Fruit fly (Drosophila melanogaster) whole organism, embryonic: ENCODE data around the gene CG16812.
A peak's percentile ranks its signal among the peaks of the same experiment; 100 is the strongest.

Experiments
- B-H1 ChIP-seq: fragments of 200-800 bp; sonication (Bioruptor generic); IDR thresholded peaks from 3 replicates; pipeline ENCODE4 v1.3.6; 2022; ENCODE audit warnings: missing biosample characterization, missing genetic modification characterization
- Blimp-1 ChIP-seq: fragments of 200-800 bp; sonication (Bioruptor generic); optimal IDR thresholded peaks from 3 replicates; lab custom pipeline; 2018; ENCODE audit warnings: missing biosample characterization, missing genetic modification characterization, mild to moderate bottlenecking, moderate library complexity, missing genetic modification reagents
- CG11085 ChIP-seq: fragments of 200-800 bp; sonication (Bioruptor generic); IDR thresholded peaks from 2 replicates; pipeline ENCODE4 v1.3.6; 2022; ENCODE audit warnings: missing biosample characterization, missing genetic modification characterization
- CG13424 ChIP-seq: fragments of 200-800 bp; sonication (Bioruptor generic); optimal IDR thresholded peaks from 2 replicates; lab custom pipeline; 2019; ENCODE audit warnings: missing biosample characterization, mild to moderate bottlenecking, missing genetic modification characterization, moderate library complexity
- CG14860 ChIP-seq: fragments of 200-800 bp; sonication (Bioruptor generic); IDR thresholded peaks from 3 replicates; pipeline ENCODE4 v1.3.6; 2022; ENCODE audit warnings: missing biosample characterization, missing genetic modification characterization; ENCODE audit not compliant: partially characterized antibody
- CG1647 ChIP-seq: fragments of 200-800 bp; sonication (Bioruptor generic); optimal IDR thresholded peaks from 3 replicates; lab custom pipeline; 2016; ENCODE audit warnings: missing biosample characterization, missing genetic modification characterization
- CG2712 ChIP-seq: fragments of 200-800 bp; optimal IDR thresholded peaks from 3 replicates; lab custom pipeline; 2019; ENCODE audit warnings: missing biosample characterization, mild to moderate bottlenecking, missing genetic modification characterization, moderate library complexity
- CG6175 ChIP-seq: fragments of 200-800 bp; sonication (Bioruptor generic); IDR thresholded peaks from 3 replicates; pipeline ENCODE4 v1.3.6; 2022; ENCODE audit warnings: missing biosample characterization, missing genetic modification characterization
- CG6272 ChIP-seq: fragments of 200-800 bp; sonication (Bioruptor generic); IDR thresholded peaks from 2 replicates; pipeline ENCODE4 v1.3.6; 2022; ENCODE audit warnings: missing biosample characterization, missing genetic modification characterization
- CG7271 ChIP-seq: fragments of 200-800 bp; sonication (Bioruptor generic); optimal IDR thresholded peaks from 2 replicates; lab custom pipeline; 2018; ENCODE audit warnings: missing biosample characterization, mild to moderate bottlenecking, missing genetic modification characterization, moderate library complexity
- CG7928 ChIP-seq: fragments of 200-800 bp; sonication (Bioruptor generic); optimal IDR thresholded peaks from 2 replicates; lab custom pipeline; 2017; ENCODE audit warnings: missing biosample characterization, mild to moderate bottlenecking, missing genetic modification characterization
- CG7963 ChIP-seq: fragments of 200-800 bp; sonication (Bioruptor generic); IDR thresholded peaks from 3 replicates; pipeline ENCODE4 v1.3.6; 2022; ENCODE audit warnings: missing biosample characterization, missing genetic modification characterization; ENCODE audit not compliant: partially characterized antibody
- CG9817 ChIP-seq: fragments of 200-800 bp; sonication (Bioruptor generic); optimal IDR thresholded peaks from 2 replicates; lab custom pipeline; 2018; ENCODE audit warnings: missing biosample characterization, mild to moderate bottlenecking, missing genetic modification characterization, moderate library complexity
- CkIIα-i1 ChIP-seq: fragments of 200-800 bp; sonication (Bioruptor generic); IDR thresholded peaks from 2 replicates; pipeline ENCODE4 v1.3.6; 2022; ENCODE audit warnings: missing biosample characterization, missing genetic modification characterization
- CoRest ChIP-seq: fragments of 200-800 bp; sonication (Bioruptor generic); optimal IDR thresholded peaks from 3 replicates; lab custom pipeline; 2018; ENCODE audit warnings: missing biosample characterization, mild to moderate bottlenecking, missing genetic modification characterization, moderate library complexity
- Dip3 ChIP-seq: fragments of 200-800 bp; sonication (Bioruptor generic); optimal IDR thresholded peaks from 3 replicates; lab custom pipeline; 2016; ENCODE audit warnings: missing biosample characterization, missing genetic modification characterization
- Eip74EF ChIP-seq, 2 experiments: fragments of 200-800 bp in 1 of 2; fragments of >200 bp in 1 of 2; sonication (Bioruptor generic) in 1 of 2; optimal IDR thresholded peaks; 2 replicates each; lab custom pipeline; 2017 to 2019; ENCODE audit warnings: missing biosample characterization in 2 of 2, missing genetic modification characterization in 2 of 2, mild to moderate bottlenecking in 1 of 2, moderate library complexity in 1 of 2
- Gug ChIP-seq: fragments of 200-800 bp; sonication (Bioruptor generic); IDR thresholded peaks from 4 replicates; pipeline ENCODE4 v1.3.6; 2022; ENCODE audit warnings: missing biosample characterization, missing genetic modification characterization
- MBD-R2 ChIP-seq: fragments of 200-800 bp; sonication (Bioruptor generic); IDR thresholded peaks from 2 replicates; pipeline ENCODE4 v1.3.6; 2022; ENCODE audit warnings: missing biosample characterization, missing genetic modification characterization
- Max ChIP-seq: fragments of 200-800 bp; sonication (Bioruptor generic); optimal IDR thresholded peaks from 2 replicates; lab custom pipeline; 2016; ENCODE audit warnings: missing biosample characterization, mild to moderate bottlenecking, missing genetic modification characterization
- Myb ChIP-seq: fragments of 200-800 bp; sonication (Bioruptor generic); optimal IDR thresholded peaks from 2 replicates; lab custom pipeline; 2016; ENCODE audit warnings: missing biosample characterization, missing genetic modification characterization
- Oli ChIP-seq: fragments of 200-800 bp; sonication (Bioruptor generic); optimal IDR thresholded peaks from 2 replicates; lab custom pipeline; 2018; ENCODE audit warnings: missing biosample characterization, mild to moderate bottlenecking, missing genetic modification characterization, moderate library complexity
- Ravus ChIP-seq: fragments of 200-800 bp; sonication (Bioruptor generic); IDR thresholded peaks from 2 replicates; pipeline ENCODE4 v1.3.6; 2022; ENCODE audit warnings: missing biosample characterization, missing genetic modification characterization
- Rfx ChIP-seq: fragments of 200-800 bp; sonication (Bioruptor generic); IDR thresholded peaks from 2 replicates; pipeline ENCODE4 v1.3.6; 2022; ENCODE audit warnings: missing biosample characterization, missing genetic modification characterization
- Sox100B ChIP-seq: fragments of 200-800 bp; sonication (Bioruptor generic); optimal IDR thresholded peaks from 3 replicates; lab custom pipeline; 2018; ENCODE audit warnings: missing biosample characterization, mild to moderate bottlenecking, missing genetic modification characterization
- amos ChIP-seq: fragments of 200-800 bp; sonication (Bioruptor generic); IDR thresholded peaks from 2 replicates; pipeline ENCODE4 v1.3.6; 2022; ENCODE audit warnings: missing biosample characterization, missing genetic modification characterization; ENCODE audit not compliant: partially characterized antibody
- ara ChIP-seq: fragments of 200-800 bp; sonication (Bioruptor generic); IDR thresholded peaks from 2 replicates; pipeline ENCODE4 v1.3.6; 2022; ENCODE audit warnings: missing biosample characterization, missing genetic modification characterization
- cas ChIP-seq: fragments of 200-800 bp; sonication (Bioruptor generic); IDR thresholded peaks from 2 replicates; pipeline ENCODE4 v1.3.6; 2022; ENCODE audit warnings: missing biosample characterization, missing genetic modification characterization
- chif ChIP-seq, 2 experiments: fragments of 200-800 bp; sonication (Bioruptor generic); optimal IDR thresholded peaks; 3 replicates each; lab custom pipeline; 2016; ENCODE audit warnings: missing biosample characterization in 2 of 2, missing genetic modification characterization in 2 of 2
- crp ChIP-seq, 2 experiments: fragments of 200-800 bp; sonication (Bioruptor generic); optimal IDR thresholded peaks; 2 replicates in 1 of 2; 3 replicates in 1 of 2; lab custom pipeline; 2017; ENCODE audit warnings: missing biosample characterization in 2 of 2, missing genetic modification characterization in 2 of 2, mild to moderate bottlenecking in 1 of 2, moderate library complexity in 1 of 2
- cwo ChIP-seq: fragments of 200-800 bp; sonication (Bioruptor generic); optimal IDR thresholded peaks from 3 replicates; lab custom pipeline; 2017; ENCODE audit warnings: missing biosample characterization, missing genetic modification characterization, mild to moderate bottlenecking, moderate library complexity, missing genetic modification reagents
- dmrt11E ChIP-seq: fragments of 200-800 bp; sonication (Bioruptor generic); optimal IDR thresholded peaks from 3 replicates; lab custom pipeline; 2018; ENCODE audit warnings: missing biosample characterization, mild to moderate bottlenecking, missing genetic modification characterization, moderate library complexity
- ind ChIP-seq: fragments of 200-800 bp; sonication (Bioruptor generic); optimal IDR thresholded peaks from 3 replicates; lab custom pipeline; 2016; ENCODE audit warnings: missing biosample characterization, missing genetic modification characterization
- kay ChIP-seq: fragments of 200-800 bp; sonication (Bioruptor generic); optimal IDR thresholded peaks from 2 replicates; lab custom pipeline; 2016; ENCODE audit warnings: missing biosample characterization, missing genetic modification characterization
- klu ChIP-seq: fragments of 200-800 bp; sonication (Bioruptor generic); IDR thresholded peaks from 2 replicates; pipeline ENCODE4 v1.3.6; 2022; ENCODE audit warnings: missing biosample characterization, missing genetic modification characterization
- lilli ChIP-seq: fragments of 200-800 bp; sonication (Bioruptor generic); optimal IDR thresholded peaks from 3 replicates; lab custom pipeline; 2016; ENCODE audit warnings: missing biosample characterization, missing genetic modification characterization
- lov ChIP-seq, 2 experiments: fragments of 200-800 bp in 1 of 2; fragments of >200 bp in 1 of 2; sonication (Bioruptor generic) in 1 of 2; IDR thresholded peaks in 1 of 2; optimal IDR thresholded peaks in 1 of 2; 2 replicates in 1 of 2; 3 replicates in 1 of 2; pipeline versions ENCODE4 v1.3.6 to Lab custom; 2017 to 2022; ENCODE audit warnings: missing biosample characterization in 1 of 2, missing genetic modification characterization in 1 of 2
- odd ChIP-seq: fragments of 200-800 bp; sonication (Bioruptor generic); optimal IDR thresholded peaks from 2 replicates; lab custom pipeline; 2017; ENCODE audit warnings: missing biosample characterization, mild to moderate bottlenecking, missing genetic modification characterization
- p53 ChIP-seq: fragments of 200-800 bp; sonication (Bioruptor generic); optimal IDR thresholded peaks from 2 replicates; lab custom pipeline; 2016; ENCODE audit warnings: missing biosample characterization, missing genetic modification characterization
- repo ChIP-seq: fragments of 200-800 bp; sonication (Bioruptor generic); optimal IDR thresholded peaks from 2 replicates; lab custom pipeline; 2016; ENCODE audit warnings: missing biosample characterization, missing genetic modification characterization
- run ChIP-seq: fragments of 200-800 bp; sonication (Bioruptor generic); optimal IDR thresholded peaks from 3 replicates; lab custom pipeline; 2018; ENCODE audit warnings: missing biosample characterization, mild to moderate bottlenecking, missing genetic modification characterization
- schlank ChIP-seq: fragments of 200-800 bp; sonication (Bioruptor generic); optimal IDR thresholded peaks from 2 replicates; lab custom pipeline; 2018; ENCODE audit warnings: missing biosample characterization, mild to moderate bottlenecking, missing genetic modification characterization
- sens ChIP-seq: fragments of 200-800 bp; sonication (Bioruptor generic); peaks from one replicate; lab custom pipeline; 2016; ENCODE audit warnings: missing biosample characterization, missing genetic modification characterization
- sob ChIP-seq: fragments of 200-800 bp; sonication (Bioruptor generic); IDR thresholded peaks from 2 replicates; pipeline ENCODE4 v1.3.6; 2022; ENCODE audit warnings: missing biosample characterization, missing genetic modification characterization
- unpg ChIP-seq: fragments of 200-800 bp; sonication (Bioruptor generic); optimal IDR thresholded peaks from 3 replicates; lab custom pipeline; 2018; ENCODE audit warnings: missing biosample characterization, mild to moderate bottlenecking, missing genetic modification characterization, moderate library complexity
- usp ChIP-seq: fragments of >200 bp; optimal IDR thresholded peaks from 2 replicates; lab custom pipeline; 2017; ENCODE audit warnings: missing biosample characterization, missing genetic modification characterization
- wor ChIP-seq: fragments of 200-800 bp; sonication (Bioruptor generic); IDR thresholded peaks from 2 replicates; pipeline ENCODE4 v1.3.6; 2022; ENCODE audit warnings: missing biosample characterization, missing genetic modification characterization
- zf30C ChIP-seq: fragments of 200-800 bp; sonication (Bioruptor generic); optimal IDR thresholded peaks from 3 replicates; lab custom pipeline; 2018; ENCODE audit warnings: missing biosample characterization, mild to moderate bottlenecking, missing genetic modification characterization
- zfh2 ChIP-seq: fragments of 200-800 bp; sonication (Bioruptor generic); optimal IDR thresholded peaks from 2 replicates; lab custom pipeline; 2016; ENCODE audit warnings: missing biosample characterization, missing genetic modification characterization

CG16812 gene

DNA sequence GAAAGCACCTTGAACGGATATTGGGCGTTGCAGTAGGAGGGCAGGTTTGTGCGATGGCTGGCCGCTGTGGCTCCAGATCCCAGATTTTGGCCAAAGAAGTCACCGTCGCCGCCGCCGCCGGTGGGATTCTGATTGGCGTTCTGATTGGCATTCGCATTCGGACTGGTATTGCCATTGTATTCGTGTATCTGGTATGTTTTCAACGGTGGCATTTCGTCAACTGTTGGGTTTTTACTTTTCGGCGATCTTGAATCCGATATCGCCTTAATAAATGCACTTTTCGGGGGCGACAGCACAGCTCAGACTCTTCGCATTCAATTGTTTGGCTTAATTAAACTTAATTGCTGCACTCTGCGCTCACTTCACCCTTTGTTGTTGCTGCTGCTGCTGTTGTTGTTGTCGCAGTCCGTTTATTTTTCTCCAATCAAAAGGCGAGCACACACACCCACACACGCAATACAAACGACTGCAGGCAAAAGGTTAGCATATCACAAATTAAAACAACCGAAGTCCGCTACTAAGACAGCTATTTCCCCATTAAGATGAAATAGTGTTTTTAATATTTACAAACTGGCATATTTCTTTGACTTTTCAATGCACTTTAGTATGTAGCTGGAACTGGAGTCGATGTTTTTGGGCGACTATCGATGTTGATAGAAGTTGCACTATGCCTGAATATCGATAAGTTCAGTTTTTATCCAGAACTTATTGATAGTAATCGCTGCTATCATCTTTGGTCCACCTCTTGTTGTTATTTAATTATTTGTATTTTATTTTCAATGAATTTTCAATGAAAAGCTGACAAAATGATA is 2.9 kb upstream of the CG16812 start, which contains the start of the genes CG9426 and mRF1 (continued):
- TF ChIP-seq crp (GFP tag; optimal IDR thresholded peaks at IDR 0.05; lab: Kevin White, UChicago) (peak in 1 of 2 experiments; percentile 1), CG7928 (GFP tag; lab: Kevin White, UChicago) (no peak), CG9817 (no peak), sob (GFP tag; lab: Robert Waterston, UW) (peak; percentile 43; the same call in 1 of the 2 replicates), CG1647 (GFP tag; lab: Kevin White, UChicago) (no peak), odd (GFP tag; lab: Kevin White, UChicago) (no peak), Myb (GFP tag; lab: Kevin White, UChicago) (peak; percentile 17), CG13424 (tag; lab: Kevin White, UChicago) (no peak), ara (GFP tag; lab: Robert Waterston, UW) (no peak), CG7963 (GFP tag; lab: Robert Waterston, UW) (peak; percentile 96), p53 (GFP tag; lab: Kevin White, UChicago) (peak; percentile 31), B-H1 (GFP tag; lab: Robert Waterston, UW) (no peak), zf30C (GFP tag; lab: Kevin White, UChicago) (no peak), CG2712 (tag; lab: Kevin White, UChicago) (peak; percentile 59), Eip74EF (GFP tag; optimal IDR thresholded peaks at IDR 0.05; lab: Kevin White, UChicago) (no peak), cwo (GFP tag; lab: Kevin White, UChicago) (no peak), klu (no peak), usp (GFP tag; lab: Kevin White, UChicago) (no peak), amos (GFP tag; lab: Robert Waterston, UW) (peak; percentile 97), CoRest (tag; lab: Kevin White, UChicago) (no peak), CG6175 (GFP tag; lab: Robert Waterston, UW) (no peak), wor (GFP tag; lab: Robert Waterston, UW) (no peak), sens (GFP tag; lab: Kevin White, UChicago) (peak; percentile 88), Oli (no peak), MBD-R2 (GFP tag; lab: Robert Waterston, UW) (peak; percentile 83), CG6272 (peak; percentile 45; the same call in 1 of the 2 replicates), Ravus (no peak), unpg (GFP tag; lab: Kevin White, UChicago) (peak; percentile 40), repo (GFP tag; lab: Kevin White, UChicago) (no peak), run (tag; lab: Kevin White, UChicago) (no peak), CG7271 (tag; lab: Kevin White, UChicago) (no peak), Blimp-1 (no peak), Rfx (GFP tag; lab: Robert Waterston, UW) (peak; percentile 42), CkIIα-i1 (GFP tag; lab: Robert Waterston, UW) (no peak), dmrt11E (tag; lab: Kevin White, UChicago) (no peak), zfh2 (GFP tag; lab: Kevin White, UChicago) (peak; percentile 20), schlank (tag; lab: Kevin White, UChicago) (no peak), Dip3 (no peak), lilli (GFP tag; lab: Kevin White, UChicago) (peak; percentile 62), Gug (GFP tag; lab: Robert Waterston, UW) (no peak; the same call in 3 of the 4 replicates), kay (no peak), CG11085 (no peak), lov (optimal IDR thresholded peaks at IDR 0.05; lab: Kevin White, UChicago) (no peak), lov (GFP tag; IDR thresholded peaks at IDR 0.05; lab: Robert Waterston, UW) (no peak), Sox100B (no peak), ind (GFP tag; lab: Kevin White, UChicago) (no peak), cas (GFP tag; lab: Robert Waterston, UW) (no peak), chif (GFP tag; optimal IDR thresholded peaks at IDR 0.05; lab: Kevin White, UChicago) (no peak), CG14860 (peak; percentile 94), Max (GFP tag; lab: Kevin White, UChicago) (no peak)
